Fruit fly (Drosophila melanogaster) whole organism, embryonic: ENCODE measurements around the gene Hip1.

Experiments
- Bgb ChIP-seq: fragments of 200-800 bp; sonication (Bioruptor generic); IDR thresholded peaks from 2 replicates; pipeline ENCODE4 v1.3.6; 2022; ENCODE audit warnings: missing biosample characterization, missing genetic modification characterization; ENCODE audit not compliant: partially characterized antibody
- CG10431 ChIP-seq: fragments of 200-800 bp; sonication (Bioruptor generic); optimal IDR thresholded peaks from 3 replicates; lab custom pipeline; 2018; ENCODE audit warnings: missing biosample characterization, mild to moderate bottlenecking, missing genetic modification characterization
- CG10654 ChIP-seq: fragments of 200-800 bp; sonication (Bioruptor generic); optimal IDR thresholded peaks from 2 replicates; lab custom pipeline; 2016; ENCODE audit warnings: missing biosample characterization, missing genetic modification characterization
- CG10959 ChIP-seq: fragments of 200-800 bp; sonication (Bioruptor generic); IDR thresholded peaks from 2 replicates; pipeline ENCODE4 v1.3.6; 2022; ENCODE audit warnings: missing biosample characterization, missing genetic modification characterization
- CG10979 ChIP-seq: fragments of 200-800 bp; sonication (Bioruptor generic); optimal IDR thresholded peaks from 2 replicates; lab custom pipeline; 2018; ENCODE audit warnings: missing biosample characterization, mild to moderate bottlenecking, missing genetic modification characterization, moderate library complexity
- CG11247 ChIP-seq: fragments of 200-800 bp; sonication (Bioruptor generic); IDR thresholded peaks from 2 replicates; pipeline ENCODE4 v1.3.6; 2022; ENCODE audit warnings: missing biosample characterization, missing genetic modification characterization
- CG12071 ChIP-seq: fragments of 200-800 bp; sonication (Bioruptor generic); optimal IDR thresholded peaks from 3 replicates; lab custom pipeline; 2018; ENCODE audit warnings: missing biosample characterization, mild to moderate bottlenecking, missing genetic modification characterization
- CG12104 ChIP-seq: fragments of 200-800 bp; sonication (Bioruptor generic); optimal IDR thresholded peaks from 3 replicates; lab custom pipeline; 2016; ENCODE audit warnings: missing biosample characterization, missing genetic modification characterization
- CG13296 ChIP-seq: fragments of 200-800 bp; sonication (Bioruptor generic); optimal IDR thresholded peaks from 3 replicates; lab custom pipeline; 2018; ENCODE audit warnings: missing biosample characterization, mild to moderate bottlenecking, missing genetic modification characterization
- CG13894 ChIP-seq: fragments of 200-800 bp; sonication (Bioruptor generic); optimal IDR thresholded peaks from 3 replicates; lab custom pipeline; 2018; ENCODE audit warnings: missing biosample characterization, mild to moderate bottlenecking, missing genetic modification characterization, moderate library complexity
- CG1529 ChIP-seq: fragments of 200-800 bp; sonication (Bioruptor generic); optimal IDR thresholded peaks from 3 replicates; lab custom pipeline; 2018; ENCODE audit warnings: missing biosample characterization, missing genetic modification characterization
- CG16863 ChIP-seq: fragments of 200-800 bp; sonication (Bioruptor generic); optimal IDR thresholded peaks from 3 replicates; lab custom pipeline; 2016; ENCODE audit warnings: missing biosample characterization, missing genetic modification characterization
- CG17568 ChIP-seq: fragments of 200-800 bp; sonication (Bioruptor generic); optimal IDR thresholded peaks from 2 replicates; lab custom pipeline; 2018; ENCODE audit warnings: missing biosample characterization, mild to moderate bottlenecking, missing genetic modification characterization, moderate library complexity
- CG17612 ChIP-seq: fragments of 200-800 bp; sonication (Bioruptor generic); IDR thresholded peaks from 2 replicates; pipeline ENCODE4 v1.3.6; 2022; ENCODE audit warnings: missing biosample characterization, missing genetic modification characterization
- CG1792 ChIP-seq: fragments of 200-800 bp; sonication (Bioruptor generic); optimal IDR thresholded peaks from 2 replicates; lab custom pipeline; 2016; ENCODE audit warnings: missing biosample characterization, missing genetic modification characterization
- CG2202 ChIP-seq: fragments of 200-800 bp; sonication (Bioruptor generic); optimal IDR thresholded peaks from 2 replicates; lab custom pipeline; 2018; ENCODE audit warnings: missing biosample characterization, mild to moderate bottlenecking, missing genetic modification characterization
- CG2875 ChIP-seq: fragments of 200-800 bp; sonication (Bioruptor generic); optimal IDR thresholded peaks from 2 replicates; lab custom pipeline; 2017; ENCODE audit warnings: missing biosample characterization, mild to moderate bottlenecking, missing genetic modification characterization, missing genetic modification reagents
- CG30403 ChIP-seq: fragments of 200-800 bp; sonication (Bioruptor generic); optimal IDR thresholded peaks from 3 replicates; lab custom pipeline; 2016; ENCODE audit warnings: missing biosample characterization, missing genetic modification characterization
- CG33213 ChIP-seq: fragments of 200-800 bp; sonication (Bioruptor generic); optimal IDR thresholded peaks from 3 replicates; lab custom pipeline; 2016; ENCODE audit warnings: missing biosample characterization, missing genetic modification characterization
- CG3407 ChIP-seq: fragments of 200-800 bp; sonication (Bioruptor generic); optimal IDR thresholded peaks from 2 replicates; lab custom pipeline; 2018; ENCODE audit warnings: missing biosample characterization, mild to moderate bottlenecking, missing genetic modification characterization
- CG34224 ChIP-seq: fragments of 200-800 bp; sonication (Bioruptor generic); IDR thresholded peaks from 3 replicates; pipeline ENCODE4 v1.3.6; 2022; ENCODE audit warnings: missing biosample characterization, missing genetic modification characterization; ENCODE audit not compliant: partially characterized antibody
- CG4854 ChIP-seq: fragments of 200-800 bp; sonication (Bioruptor generic); optimal IDR thresholded peaks from 2 replicates; lab custom pipeline; 2016; ENCODE audit warnings: missing biosample characterization, missing genetic modification characterization, inconsistent platforms
- CG6683 ChIP-seq: fragments of 200-800 bp; sonication (Bioruptor generic); optimal IDR thresholded peaks from 2 replicates; lab custom pipeline; 2017; ENCODE audit warnings: missing biosample characterization, mild to moderate bottlenecking, missing genetic modification characterization, missing genetic modification reagents
- CG7745 ChIP-seq: fragments of 200-800 bp; sonication (Bioruptor generic); optimal IDR thresholded peaks from 2 replicates; lab custom pipeline; 2018; ENCODE audit warnings: missing biosample characterization, mild to moderate bottlenecking, missing genetic modification characterization, moderate library complexity
- Dek ChIP-seq: fragments of 200-800 bp; sonication (Bioruptor generic); optimal IDR thresholded peaks from 3 replicates; lab custom pipeline; 2019; ENCODE audit warnings: missing biosample characterization, mild to moderate bottlenecking, missing genetic modification characterization, moderate library complexity
- E2f2 ChIP-seq: fragments of 200-800 bp; sonication (Bioruptor generic); IDR thresholded peaks from 2 replicates; pipeline ENCODE4 v1.3.6; 2022; ENCODE audit warnings: missing biosample characterization, missing genetic modification characterization
- Ets65A ChIP-seq: fragments of 200-800 bp; sonication (Bioruptor generic); peaks from one replicate; lab custom pipeline; 2016; ENCODE audit warnings: missing biosample characterization, missing genetic modification characterization
- Hr51 ChIP-seq, 2 experiments: fragments of 200-800 bp; sonication (Bioruptor generic); optimal IDR thresholded peaks; 2 replicates in 1 of 2; 3 replicates in 1 of 2; lab custom pipeline; 2016 to 2018; ENCODE audit warnings: missing biosample characterization in 2 of 2, missing genetic modification characterization in 2 of 2, mild to moderate bottlenecking in 1 of 2, moderate library complexity in 1 of 2
- Lim3 ChIP-seq: fragments of 200-800 bp; sonication (Bioruptor generic); IDR thresholded peaks from 2 replicates; pipeline ENCODE4 v1.3.6; 2022; ENCODE audit warnings: missing biosample characterization, missing genetic modification characterization
- Neu2 ChIP-seq: fragments of 200-800 bp; sonication (Bioruptor generic); optimal IDR thresholded peaks from 3 replicates; lab custom pipeline; 2016; ENCODE audit warnings: missing biosample characterization, missing genetic modification characterization, borderline replicate concordance
- Nf-YC ChIP-seq: fragments of 200-800 bp; optimal IDR thresholded peaks from 3 replicates; lab custom pipeline; 2019; ENCODE audit warnings: missing biosample characterization, mild to moderate bottlenecking, missing genetic modification characterization, moderate library complexity
- Side ChIP-seq: fragments of 200-800 bp; sonication (Bioruptor generic); optimal IDR thresholded peaks from 2 replicates; lab custom pipeline; 2016; ENCODE audit warnings: missing biosample characterization, missing genetic modification characterization
- Stat92E ChIP-seq, 3 experiments: fragments of >200 bp in 2 of 3; fragments of 200-800 bp in 1 of 3; sonication (Bioruptor generic) in 1 of 3; optimal IDR thresholded peaks; 2 replicates each; lab custom pipeline; 2017 to 2019; ENCODE audit warnings: missing biosample characterization in 3 of 3, missing genetic modification characterization in 3 of 3, mild to moderate bottlenecking in 1 of 3, moderate library complexity in 1 of 3
- YL-1 ChIP-seq: fragments of 200-800 bp; sonication (Bioruptor generic); optimal IDR thresholded peaks from 3 replicates; lab custom pipeline; 2017; ENCODE audit warnings: missing biosample characterization, mild to moderate bottlenecking, missing genetic modification characterization
- aop ChIP-seq: fragments of 200-800 bp; sonication (Bioruptor generic); IDR thresholded peaks from 2 replicates; pipeline ENCODE4 v1.3.6; 2022; ENCODE audit warnings: missing biosample characterization, missing genetic modification characterization
- bowl ChIP-seq: fragments of 200-800 bp; sonication (Bioruptor generic); IDR thresholded peaks from 2 replicates; pipeline ENCODE4 v1.3.6; 2022; ENCODE audit warnings: missing biosample characterization, missing genetic modification characterization
- dimm ChIP-seq: fragments of 200-800 bp; sonication (Bioruptor generic); IDR thresholded peaks from 2 replicates; pipeline ENCODE4 v1.3.6; 2022; ENCODE audit warnings: missing biosample characterization, missing genetic modification characterization
- dm ChIP-seq: fragments of 200-800 bp; sonication (Bioruptor generic); optimal IDR thresholded peaks from 3 replicates; lab custom pipeline; 2016; ENCODE audit warnings: missing biosample characterization, missing genetic modification characterization
- ewg ChIP-seq: fragments of 200-800 bp; sonication (Bioruptor generic); optimal IDR thresholded peaks from 3 replicates; lab custom pipeline; 2017; ENCODE audit warnings: mild to moderate bottlenecking, missing biosample characterization, missing genetic modification reagents, missing genetic modification characterization
- fru ChIP-seq: fragments of >200 bp; optimal IDR thresholded peaks from 2 replicates; lab custom pipeline; 2017
- jumu ChIP-seq: fragments of 200-800 bp; sonication (Bioruptor generic); optimal IDR thresholded peaks from 3 replicates; lab custom pipeline; 2016; ENCODE audit warnings: missing biosample characterization, missing genetic modification characterization
- ken ChIP-seq: fragments of 200-800 bp; sonication (Bioruptor generic); IDR thresholded peaks from 3 replicates; pipeline ENCODE4 v1.3.6; 2022; ENCODE audit warnings: missing biosample characterization, missing genetic modification characterization
- klu ChIP-seq: fragments of 200-800 bp; sonication (Bioruptor generic); IDR thresholded peaks from 2 replicates; pipeline ENCODE4 v1.3.6; 2022; ENCODE audit warnings: missing biosample characterization, missing genetic modification characterization
- nerfin-2 ChIP-seq: fragments of 200-800 bp; sonication (Bioruptor generic); IDR thresholded peaks from 2 replicates; pipeline ENCODE4 v1.3.6; 2022; ENCODE audit warnings: missing biosample characterization, missing genetic modification characterization; ENCODE audit not compliant: partially characterized antibody
- peb ChIP-seq: fragments of 200-800 bp; sonication (Bioruptor generic); IDR thresholded peaks from 2 replicates; pipeline ENCODE4 v1.3.6; 2022; ENCODE audit warnings: missing biosample characterization, missing genetic modification characterization
- ranshi ChIP-seq: fragments of 200-800 bp; sonication (Bioruptor generic); IDR thresholded peaks from 2 replicates; pipeline ENCODE4 v1.3.6; 2022; ENCODE audit warnings: missing biosample characterization, missing genetic modification characterization
- sima ChIP-seq: fragments of 200-800 bp; sonication (Bioruptor generic); optimal IDR thresholded peaks from 2 replicates; lab custom pipeline; 2016; ENCODE audit warnings: missing biosample characterization, missing genetic modification characterization
- sob ChIP-seq: fragments of 200-800 bp; sonication (Bioruptor generic); IDR thresholded peaks from 2 replicates; pipeline ENCODE4 v1.3.6; 2022; ENCODE audit warnings: missing biosample characterization, missing genetic modification characterization
- stc ChIP-seq: fragments of 200-800 bp; sonication (Bioruptor generic); IDR thresholded peaks from 2 replicates; pipeline ENCODE4 v1.3.6; 2022; ENCODE audit warnings: missing biosample characterization, missing genetic modification characterization
- vnd ChIP-seq: fragments of 200-800 bp; sonication (Bioruptor generic); IDR thresholded peaks from 3 replicates; pipeline ENCODE4 v1.3.6; 2022; ENCODE audit warnings: missing biosample characterization, missing genetic modification characterization; ENCODE audit not compliant: partially characterized antibody
- zf30C ChIP-seq: fragments of 200-800 bp; sonication (Bioruptor generic); optimal IDR thresholded peaks from 3 replicates; lab custom pipeline; 2018; ENCODE audit warnings: missing biosample characterization, mild to moderate bottlenecking, missing genetic modification characterization

Gene Hip1

dm6 chr3L:12804730-12805170 is 31.4 kb upstream of the Hip1 start, which contains the start of gene Atg1 (continued):
- TF ChIP-seq aop (0 out of 2 replicates have a peak, but pooled peaks have one; percentile 17), peb (no peak), Lim3 (GFP tag; lab: Robert Waterston, UW) (no peak), CG33213 (GFP tag; lab: Kevin White, UChicago) (no peak), CG2202 (tag; lab: Kevin White, UChicago) (no peak), jumu (no peak), Stat92E (GFP tag; optimal IDR thresholded peaks at IDR 0.05; lab: Kevin White, UChicago) (no peak), CG30403 (GFP tag; lab: Kevin White, UChicago) (no peak), fru (no peak), CG7745 (tag; lab: Kevin White, UChicago) (no peak), Hr51 (GFP tag; optimal IDR thresholded peaks at IDR 0.05; lab: Kevin White, UChicago) (no peak), nerfin-2 (GFP tag; lab: Robert Waterston, UW) (peak; percentile 19; the same call in 1 of the 2 replicates), CG6683 (GFP tag; lab: Kevin White, UChicago) (no peak), CG1529 (no peak), Dek (peak; percentile 2), CG3407 (GFP tag; lab: Kevin White, UChicago) (no peak), CG17568 (peak; percentile 10), Bgb (peak; percentile 51; the same call in 1 of the 2 replicates), CG4854 (no peak), Side (peak; percentile 38), sima (GFP tag; lab: Kevin White, UChicago) (no peak), ewg (no peak), CG1792 (GFP tag; lab: Kevin White, UChicago) (no peak), CG10654 (GFP tag; lab: Kevin White, UChicago) (no peak), vnd (GFP tag; lab: Robert Waterston, UW) (no peak), CG12104 (no peak), CG10431 (GFP tag; lab: Kevin White, UChicago) (no peak), CG10979 (tag; lab: Kevin White, UChicago) (peak; percentile 25), ken (GFP tag; lab: Robert Waterston, UW) (peak; percentile 39; the same call in 1 of the 3 replicates), CG13296 (GFP tag; lab: Kevin White, UChicago) (peak; percentile 11), CG16863 (GFP tag; lab: Kevin White, UChicago) (no peak), Ets65A (GFP tag; lab: Kevin White, UChicago) (no peak), klu (peak; percentile 43; the same call in 1 of the 2 replicates), CG12071 (GFP tag; lab: Kevin White, UChicago) (peak; percentile 22), bowl (no peak), dimm (GFP tag; lab: Robert Waterston, UW) (no peak), ranshi (GFP tag; lab: Robert Waterston, UW) (0 out of 2 replicates have a peak, but pooled peaks have one; percentile 10), CG10959 (GFP tag; lab: Robert Waterston, UW) (no peak), CG13894 (tag; lab: Kevin White, UChicago) (no peak), Neu2 (GFP tag; lab: Kevin White, UChicago) (no peak), dm (no peak), Nf-YC (tag; lab: Kevin White, UChicago) (peak; percentile 16), zf30C (peak; percentile 10), CG11247 (GFP tag; lab: Robert Waterston, UW) (no peak), sob (GFP tag; lab: Robert Waterston, UW) (no peak), YL-1 (GFP tag; lab: Kevin White, UChicago) (peak; percentile 3), E2f2 (GFP tag; lab: Robert Waterston, UW) (peak; percentile 16; the same call in 1 of the 2 replicates), CG2875 (GFP tag; lab: Kevin White, UChicago) (no peak), stc (GFP tag; lab: Robert Waterston, UW) (no peak), CG34224 (GFP tag; lab: Robert Waterston, UW) (peak; percentile 45; the same call in 1 of the 3 replicates), CG17612 (GFP tag; lab: Robert Waterston, UW) (no peak)
